Fruit fly (Drosophila melanogaster) whole organism, embryonic: ENCODE data around the gene Jarid2.

Experiments used
- Abd-B ChIP-seq: fragments of 200-800 bp; sonication (Bioruptor generic); optimal IDR thresholded peaks from 2 replicates; lab custom pipeline; 2018; ENCODE audit warnings: missing biosample characterization, mild to moderate bottlenecking, missing genetic modification characterization, moderate library complexity
- CG10147 ChIP-seq: fragments of 200-800 bp; sonication (Bioruptor generic); optimal IDR thresholded peaks from 2 replicates; lab custom pipeline; 2019; ENCODE audit warnings: missing biosample characterization, mild to moderate bottlenecking, missing genetic modification characterization, moderate library complexity
- CG10321 ChIP-seq: fragments of 200-800 bp; sonication (Bioruptor generic); IDR thresholded peaks from 2 replicates; pipeline ENCODE4 v1.3.6; 2022; ENCODE audit warnings: missing biosample characterization, missing genetic modification characterization
- CG12219 ChIP-seq: fragments of 200-800 bp; sonication (Bioruptor generic); optimal IDR thresholded peaks from 3 replicates; lab custom pipeline; 2018; ENCODE audit warnings: missing biosample characterization, mild to moderate bottlenecking, missing genetic modification characterization
- CG12769 ChIP-seq: fragments of 200-800 bp; sonication (Bioruptor generic); optimal IDR thresholded peaks from 2 replicates; lab custom pipeline; 2019; ENCODE audit warnings: missing biosample characterization, mild to moderate bottlenecking, missing genetic modification characterization, moderate library complexity
- CG12942 ChIP-seq: fragments of 200-800 bp; sonication (Bioruptor generic); optimal IDR thresholded peaks from 3 replicates; lab custom pipeline; 2016; ENCODE audit warnings: missing biosample characterization, missing genetic modification characterization
- CG13424 ChIP-seq: fragments of 200-800 bp; sonication (Bioruptor generic); optimal IDR thresholded peaks from 2 replicates; lab custom pipeline; 2019; ENCODE audit warnings: missing biosample characterization, mild to moderate bottlenecking, missing genetic modification characterization, moderate library complexity
- CG14860 ChIP-seq: fragments of 200-800 bp; sonication (Bioruptor generic); IDR thresholded peaks from 3 replicates; pipeline ENCODE4 v1.3.6; 2022; ENCODE audit warnings: missing biosample characterization, missing genetic modification characterization; ENCODE audit not compliant: partially characterized antibody
- CG15269 ChIP-seq: fragments of 200-800 bp; sonication (Bioruptor generic); optimal IDR thresholded peaks from 2 replicates; lab custom pipeline; 2018; ENCODE audit warnings: missing biosample characterization, mild to moderate bottlenecking, missing genetic modification characterization, moderate library complexity
- CG18011 ChIP-seq: fragments of 200-800 bp; sonication (Bioruptor generic); optimal IDR thresholded peaks from 2 replicates; lab custom pipeline; 2017; ENCODE audit warnings: missing biosample characterization, missing genetic modification characterization, mild to moderate bottlenecking, moderate library complexity, missing genotype
- CG30020 ChIP-seq: fragments of 200-800 bp; optimal IDR thresholded peaks from 2 replicates; lab custom pipeline; 2019; ENCODE audit warnings: missing biosample characterization, mild to moderate bottlenecking, missing genetic modification characterization, moderate library complexity
- CG3407 ChIP-seq: fragments of 200-800 bp; sonication (Bioruptor generic); optimal IDR thresholded peaks from 2 replicates; lab custom pipeline; 2018; ENCODE audit warnings: missing biosample characterization, mild to moderate bottlenecking, missing genetic modification characterization
- CG4617 ChIP-seq: fragments of 200-800 bp; sonication (Bioruptor generic); optimal IDR thresholded peaks from 3 replicates; lab custom pipeline; 2016; ENCODE audit warnings: missing biosample characterization, missing genetic modification characterization, borderline replicate concordance
- CG4854 ChIP-seq: fragments of 200-800 bp; sonication (Bioruptor generic); optimal IDR thresholded peaks from 2 replicates; lab custom pipeline; 2016; ENCODE audit warnings: missing biosample characterization, missing genetic modification characterization, inconsistent platforms
- CG6175 ChIP-seq: fragments of 200-800 bp; sonication (Bioruptor generic); IDR thresholded peaks from 3 replicates; pipeline ENCODE4 v1.3.6; 2022; ENCODE audit warnings: missing biosample characterization, missing genetic modification characterization
- CG6654 ChIP-seq: fragments of 200-800 bp; sonication (Bioruptor generic); optimal IDR thresholded peaks from 2 replicates; lab custom pipeline; 2017; ENCODE audit warnings: missing biosample characterization, mild to moderate bottlenecking, missing genetic modification characterization
- CG7786 ChIP-seq: fragments of 200-800 bp; sonication (Bioruptor generic); optimal IDR thresholded peaks from 2 replicates; lab custom pipeline; 2016; ENCODE audit warnings: missing biosample characterization, missing genetic modification characterization
- Dad ChIP-seq: fragments of 200-800 bp; sonication (Bioruptor generic); optimal IDR thresholded peaks from 3 replicates; lab custom pipeline; 2016; ENCODE audit warnings: missing biosample characterization, missing genetic modification characterization
- Ets97D ChIP-seq: fragments of 200-800 bp; sonication (Bioruptor generic); optimal IDR thresholded peaks from 3 replicates; lab custom pipeline; 2016; ENCODE audit warnings: missing biosample characterization, missing genetic modification characterization
- Fer3 ChIP-seq: fragments of 200-800 bp; sonication (Bioruptor generic); optimal IDR thresholded peaks from 2 replicates; lab custom pipeline; 2018; ENCODE audit warnings: missing biosample characterization, mild to moderate bottlenecking, missing genetic modification characterization, moderate library complexity
- HHEX ChIP-seq: fragments of 200-800 bp; sonication (Bioruptor generic); optimal IDR thresholded peaks from 3 replicates; lab custom pipeline; 2017; ENCODE audit warnings: missing biosample characterization, mild to moderate bottlenecking, missing genetic modification characterization, missing genetic modification reagents
- HmgD ChIP-seq: fragments of 200-800 bp; sonication (Bioruptor generic); optimal IDR thresholded peaks from 3 replicates; lab custom pipeline; 2016; ENCODE audit warnings: missing biosample characterization, missing genetic modification characterization
- HmgZ ChIP-seq: fragments of 200-800 bp; sonication (Bioruptor generic); optimal IDR thresholded peaks from 2 replicates; lab custom pipeline; 2018; ENCODE audit warnings: missing biosample characterization, mild to moderate bottlenecking, missing genetic modification characterization
- Lhr ChIP-seq: fragments of 200-800 bp; sonication (Bioruptor generic); optimal IDR thresholded peaks from 3 replicates; lab custom pipeline; 2017; ENCODE audit warnings: mild to moderate bottlenecking, missing biosample characterization, missing genetic modification reagents, missing genetic modification characterization
- Lpt ChIP-seq: fragments of >200 bp; optimal IDR thresholded peaks from 2 replicates; lab custom pipeline; 2018; ENCODE audit warnings: missing biosample characterization, missing genetic modification characterization
- Mes4 ChIP-seq: fragments of 200-800 bp; sonication (Bioruptor generic); optimal IDR thresholded peaks from 2 replicates; lab custom pipeline; 2016; ENCODE audit warnings: missing biosample characterization, missing genetic modification characterization
- NfI ChIP-seq: fragments of 200-800 bp; sonication (Bioruptor generic); optimal IDR thresholded peaks from 3 replicates; lab custom pipeline; 2018; ENCODE audit warnings: missing biosample characterization, mild to moderate bottlenecking, missing genetic modification characterization, moderate library complexity
- Rfx ChIP-seq: fragments of 200-800 bp; sonication (Bioruptor generic); IDR thresholded peaks from 2 replicates; pipeline ENCODE4 v1.3.6; 2022; ENCODE audit warnings: missing biosample characterization, missing genetic modification characterization
- Scr ChIP-seq: fragments of 200-800 bp; sonication (Bioruptor generic); IDR thresholded peaks from 2 replicates; pipeline ENCODE4 v1.3.6; 2022; ENCODE audit warnings: missing biosample characterization, missing genetic modification characterization; ENCODE audit not compliant: partially characterized antibody
- ac ChIP-seq: fragments of 200-800 bp; sonication (Bioruptor generic); optimal IDR thresholded peaks from 3 replicates; lab custom pipeline; 2017; ENCODE audit warnings: missing biosample characterization, mild to moderate bottlenecking, missing genetic modification characterization
- ash1 ChIP-seq: fragments of 200-800 bp; sonication (Bioruptor generic); optimal IDR thresholded peaks from 2 replicates; lab custom pipeline; 2018; ENCODE audit warnings: missing biosample characterization, mild to moderate bottlenecking, missing genetic modification characterization
- bowl ChIP-seq: fragments of 200-800 bp; sonication (Bioruptor generic); IDR thresholded peaks from 2 replicates; pipeline ENCODE4 v1.3.6; 2022; ENCODE audit warnings: missing biosample characterization, missing genetic modification characterization
- cg ChIP-seq: fragments of 200-800 bp; sonication (Bioruptor generic); optimal IDR thresholded peaks from 3 replicates; lab custom pipeline; 2019; ENCODE audit warnings: missing biosample characterization, mild to moderate bottlenecking, missing genetic modification characterization, moderate library complexity
- croc ChIP-seq: fragments of 200-800 bp; sonication (Bioruptor generic); conservative IDR thresholded peaks from 3 replicates; pipeline ENCODE4 v1.3.6; 2022; ENCODE audit warnings: missing biosample characterization, missing genetic modification characterization
- disco-r ChIP-seq: fragments of 200-800 bp; sonication (Bioruptor generic); optimal IDR thresholded peaks from 2 replicates; lab custom pipeline; 2016; ENCODE audit warnings: missing biosample characterization, missing genetic modification characterization
- dm ChIP-seq: fragments of 200-800 bp; sonication (Bioruptor generic); optimal IDR thresholded peaks from 3 replicates; lab custom pipeline; 2016; ENCODE audit warnings: missing biosample characterization, missing genetic modification characterization
- dmrt99B ChIP-seq: fragments of 200-800 bp; sonication (Bioruptor generic); optimal IDR thresholded peaks from 2 replicates; lab custom pipeline; 2018; ENCODE audit warnings: missing biosample characterization, mild to moderate bottlenecking, missing genetic modification characterization, moderate library complexity
- emc ChIP-seq: fragments of 200-800 bp; sonication (Bioruptor generic); optimal IDR thresholded peaks from 2 replicates; lab custom pipeline; 2016; ENCODE audit warnings: missing biosample characterization, missing genetic modification characterization
- grn ChIP-seq: fragments of 200-800 bp; sonication (Bioruptor generic); optimal IDR thresholded peaks from 3 replicates; lab custom pipeline; 2017; ENCODE audit warnings: missing biosample characterization, missing genetic modification characterization
- gt ChIP-seq: fragments of 200-800 bp; sonication (Bioruptor generic); IDR thresholded peaks from 2 replicates; pipeline ENCODE4 v1.3.6; 2022; ENCODE audit warnings: missing biosample characterization, missing genetic modification characterization
- luna ChIP-seq: fragments of 200-800 bp; sonication (Bioruptor generic); optimal IDR thresholded peaks from 2 replicates; lab custom pipeline; 2016; ENCODE audit warnings: missing biosample characterization, missing genetic modification characterization
- mam ChIP-seq: fragments of 200-800 bp; sonication (Bioruptor generic); optimal IDR thresholded peaks from 3 replicates; lab custom pipeline; 2016; ENCODE audit warnings: missing biosample characterization, missing genetic modification characterization
- pum ChIP-seq: fragments of 200-800 bp; sonication (Bioruptor generic); optimal IDR thresholded peaks from 2 replicates; lab custom pipeline; 2016; ENCODE audit warnings: missing biosample characterization, missing genetic modification characterization
- row ChIP-seq: fragments of 200-800 bp; sonication (Bioruptor generic); IDR thresholded peaks from 3 replicates; pipeline ENCODE4 v1.3.6; 2022; ENCODE audit warnings: missing biosample characterization, missing genetic modification characterization
- salm ChIP-seq: fragments of 200-800 bp; sonication (Bioruptor generic); optimal IDR thresholded peaks from 2 replicates; lab custom pipeline; 2018; ENCODE audit warnings: missing biosample characterization, mild to moderate bottlenecking, missing genetic modification characterization
- sens-2 ChIP-seq: fragments of 200-800 bp; sonication (Bioruptor generic); IDR thresholded peaks from 2 replicates; pipeline ENCODE4 v1.3.6; 2022; ENCODE audit warnings: missing biosample characterization, missing genetic modification characterization
- sqz ChIP-seq: fragments of 200-800 bp; sonication (Bioruptor generic); optimal IDR thresholded peaks from 3 replicates; lab custom pipeline; 2018; ENCODE audit warnings: missing biosample characterization, mild to moderate bottlenecking, missing genetic modification characterization
- stc ChIP-seq: fragments of 200-800 bp; sonication (Bioruptor generic); IDR thresholded peaks from 2 replicates; pipeline ENCODE4 v1.3.6; 2022; ENCODE audit warnings: missing biosample characterization, missing genetic modification characterization
- toy ChIP-seq: fragments of 200-800 bp; sonication (Bioruptor generic); IDR thresholded peaks from 2 replicates; pipeline ENCODE4 v1.3.6; 2022; ENCODE audit warnings: missing biosample characterization, missing genetic modification characterization
- wor ChIP-seq: fragments of 200-800 bp; sonication (Bioruptor generic); IDR thresholded peaks from 2 replicates; pipeline ENCODE4 v1.3.6; 2022; ENCODE audit warnings: missing biosample characterization, missing genetic modification characterization
- zen ChIP-seq: fragments of 200-800 bp; sonication (Bioruptor generic); optimal IDR thresholded peaks from 3 replicates; lab custom pipeline; 2018; ENCODE audit warnings: missing biosample characterization, mild to moderate bottlenecking, missing genetic modification characterization, moderate library complexity

Gene Jarid2

dm6 chr3L:9465652-9466244 lies 11.1 kb upstream of the Jarid2 start (continued):
- no peak for TF ChIP-seq Lpt (GFP tag; lab: Kevin White, UChicago)
- TF ChIP-seq Abd-B: no peak
- TF ChIP-seq bowl (GFP tag; lab: Robert Waterston, UW): no peak
- TF ChIP-seq HHEX (GFP tag; lab: Kevin White, UChicago): no peak
- no peak for TF ChIP-seq CG6175 (GFP tag; lab: Robert Waterston, UW)
- no peak for TF ChIP-seq CG30020 (tag; lab: Kevin White, UChicago)
- TF ChIP-seq Fer3 (tag; lab: Kevin White, UChicago): no peak
- TF ChIP-seq zen: no peak
- TF ChIP-seq pum (GFP tag; lab: Kevin White, UChicago): no peak
- TF ChIP-seq CG12942 (GFP tag; lab: Kevin White, UChicago): no peak
- TF ChIP-seq sens-2: no peak
- TF ChIP-seq CG15269: no peak
- no peak for TF ChIP-seq HmgZ (tag; lab: Kevin White, UChicago)
- no peak for TF ChIP-seq croc (GFP tag; lab: Robert Waterston, UW)
- no peak for TF ChIP-seq CG4854 (GFP tag; lab: Kevin White, UChicago)
- no peak for TF ChIP-seq disco-r (GFP tag; lab: Kevin White, UChicago)
- TF ChIP-seq sqz (GFP tag; lab: Kevin White, UChicago): no peak
- TF ChIP-seq luna (GFP tag; lab: Kevin White, UChicago): no peak
- TF ChIP-seq wor (GFP tag; lab: Robert Waterston, UW): no peak
- TF ChIP-seq dm: no peak
- no peak for TF ChIP-seq CG18011
- TF ChIP-seq toy (GFP tag; lab: Robert Waterston, UW): no peak
- TF ChIP-seq emc (GFP tag; lab: Kevin White, UChicago): no peak
- no peak for TF ChIP-seq CG14860 (GFP tag; lab: Robert Waterston, UW)
- TF ChIP-seq CG13424 (tag; lab: Kevin White, UChicago): no peak
- no peak for TF ChIP-seq HmgD
- no peak for TF ChIP-seq mam
- TF ChIP-seq CG12769 (tag; lab: Kevin White, UChicago): peak; percentile 30
- no peak for TF ChIP-seq CG6654 (GFP tag; lab: Kevin White, UChicago)
- TF ChIP-seq stc (GFP tag; lab: Robert Waterston, UW): no peak
- no peak for TF ChIP-seq Dad (GFP tag; lab: Kevin White, UChicago)
- TF ChIP-seq ac: no peak
- peak; percentile 88 for TF ChIP-seq cg
- no peak for TF ChIP-seq Lhr (GFP tag; lab: Kevin White, UChicago)
- TF ChIP-seq CG12219 (GFP tag; lab: Kevin White, UChicago): no peak
- no peak for TF ChIP-seq dmrt99B
- TF ChIP-seq Ets97D (GFP tag; lab: Kevin White, UChicago): no peak
- peak; percentile 13; the same call in 1 of the 3 replicates for TF ChIP-seq row (GFP tag; lab: Robert Waterston, UW)
- TF ChIP-seq NfI (GFP tag; lab: Kevin White, UChicago): no peak
- TF ChIP-seq Mes4 (GFP tag; lab: Kevin White, UChicago): no peak
- TF ChIP-seq CG7786 (GFP tag; lab: Kevin White, UChicago): no peak
- TF ChIP-seq ash1 (GFP tag; lab: Kevin White, UChicago): no peak
- no peak for TF ChIP-seq CG10147 (GFP tag; lab: Kevin White, UChicago)
- TF ChIP-seq CG3407 (GFP tag; lab: Kevin White, UChicago): no peak
- no peak for TF ChIP-seq salm (tag; lab: Kevin White, UChicago)
- no peak for TF ChIP-seq Rfx (GFP tag; lab: Robert Waterston, UW)
- TF ChIP-seq CG4617 (GFP tag; lab: Kevin White, UChicago): no peak
- no peak for TF ChIP-seq grn (GFP tag; lab: Kevin White, UChicago)
- TF ChIP-seq Scr (GFP tag; lab: Robert Waterston, UW): no peak
- TF ChIP-seq gt: no peak
- no peak for TF ChIP-seq CG10321 (GFP tag; lab: Robert Waterston, UW)
